Fruit fly (Drosophila melanogaster) whole organism, embryonic: ENCODE results near the gene CG34258.

Source experiments
- Aef1 ChIP-seq: fragments of 200-800 bp; sonication (Bioruptor generic); IDR thresholded peaks from 3 replicates; pipeline ENCODE4 v1.3.6; 2022; ENCODE audit warnings: missing biosample characterization, missing genetic modification characterization
- Bgb ChIP-seq: fragments of 200-800 bp; sonication (Bioruptor generic); IDR thresholded peaks from 2 replicates; pipeline ENCODE4 v1.3.6; 2022; ENCODE audit warnings: missing biosample characterization, missing genetic modification characterization; ENCODE audit not compliant: partially characterized antibody
- C15 ChIP-seq: fragments of 200-800 bp; sonication (Bioruptor generic); IDR thresholded peaks from 3 replicates; pipeline ENCODE4 v1.3.6; 2022; ENCODE audit warnings: missing biosample characterization, missing genetic modification characterization
- CG11247 ChIP-seq: fragments of 200-800 bp; sonication (Bioruptor generic); IDR thresholded peaks from 2 replicates; pipeline ENCODE4 v1.3.6; 2022; ENCODE audit warnings: missing biosample characterization, missing genetic modification characterization
- CG11560 ChIP-seq: fragments of 200-800 bp; sonication (Bioruptor generic); IDR thresholded peaks from 3 replicates; pipeline ENCODE4 v1.3.6; 2022; ENCODE audit warnings: missing biosample characterization, missing genetic modification characterization
- CG12155 ChIP-seq: fragments of 200-800 bp; sonication (Bioruptor generic); optimal IDR thresholded peaks from 3 replicates; lab custom pipeline; 2016; ENCODE audit warnings: missing biosample characterization, missing genetic modification characterization
- CG12219 ChIP-seq: fragments of 200-800 bp; sonication (Bioruptor generic); optimal IDR thresholded peaks from 3 replicates; lab custom pipeline; 2018; ENCODE audit warnings: missing biosample characterization, mild to moderate bottlenecking, missing genetic modification characterization
- CG15601 ChIP-seq: fragments of 200-800 bp; sonication (Bioruptor generic); optimal IDR thresholded peaks from 3 replicates; lab custom pipeline; 2019; ENCODE audit warnings: missing biosample characterization, mild to moderate bottlenecking, missing genetic modification characterization, moderate library complexity
- CG17186 ChIP-seq: fragments of 200-800 bp; sonication (Bioruptor generic); optimal IDR thresholded peaks from 3 replicates; lab custom pipeline; 2017; ENCODE audit warnings: missing biosample characterization, missing genetic modification reagents, missing genetic modification characterization
- CG17829 ChIP-seq: fragments of 200-800 bp; optimal IDR thresholded peaks from 2 replicates; lab custom pipeline; 2019; ENCODE audit warnings: missing biosample characterization, mild to moderate bottlenecking, missing genetic modification characterization, moderate library complexity
- CG1832 ChIP-seq: fragments of 200-800 bp; sonication (Bioruptor generic); optimal IDR thresholded peaks from 2 replicates; lab custom pipeline; 2017; ENCODE audit warnings: missing biosample characterization, mild to moderate bottlenecking, missing genetic modification characterization, inconsistent platforms
- CG18476 ChIP-seq: fragments of 200-800 bp; sonication (Bioruptor generic); optimal IDR thresholded peaks from 2 replicates; lab custom pipeline; 2016; ENCODE audit warnings: missing biosample characterization, mild to moderate bottlenecking, missing genetic modification characterization
- CG34376 ChIP-seq: fragments of 200-800 bp; sonication (Bioruptor generic); optimal IDR thresholded peaks from 2 replicates; lab custom pipeline; 2018; ENCODE audit warnings: missing biosample characterization, mild to moderate bottlenecking, missing genetic modification characterization
- CG4328 ChIP-seq: fragments of 200-800 bp; sonication (Bioruptor generic); optimal IDR thresholded peaks from 3 replicates; lab custom pipeline; 2017; ENCODE audit warnings: missing biosample characterization, missing genetic modification reagents, missing genetic modification characterization
- CG43689 ChIP-seq: fragments of 200-800 bp; sonication (Bioruptor generic); IDR thresholded peaks from 2 replicates; pipeline ENCODE4 v1.3.6; 2022; ENCODE audit warnings: missing biosample characterization, missing genetic modification characterization
- CG4707 ChIP-seq: fragments of 200-800 bp; sonication (Bioruptor generic); optimal IDR thresholded peaks from 2 replicates; lab custom pipeline; 2018; ENCODE audit warnings: missing biosample characterization, mild to moderate bottlenecking, missing genetic modification characterization, moderate library complexity
- CG6272 ChIP-seq: fragments of 200-800 bp; sonication (Bioruptor generic); IDR thresholded peaks from 2 replicates; pipeline ENCODE4 v1.3.6; 2022; ENCODE audit warnings: missing biosample characterization, missing genetic modification characterization
- CG7556 ChIP-seq: fragments of 200-800 bp; sonication (Bioruptor generic); optimal IDR thresholded peaks from 2 replicates; lab custom pipeline; 2017; ENCODE audit warnings: missing biosample characterization, mild to moderate bottlenecking, missing genetic modification characterization
- Dip2 ChIP-seq: fragments of 200-800 bp; sonication (Bioruptor generic); IDR thresholded peaks from 2 replicates; pipeline ENCODE4 v1.3.6; 2022; ENCODE audit warnings: missing biosample characterization, missing genetic modification characterization
- E2f2 ChIP-seq: fragments of 200-800 bp; sonication (Bioruptor generic); IDR thresholded peaks from 2 replicates; pipeline ENCODE4 v1.3.6; 2022; ENCODE audit warnings: missing biosample characterization, missing genetic modification characterization
- Ets97D ChIP-seq: fragments of 200-800 bp; sonication (Bioruptor generic); optimal IDR thresholded peaks from 3 replicates; lab custom pipeline; 2016; ENCODE audit warnings: missing biosample characterization, missing genetic modification characterization
- Fer2 ChIP-seq: fragments of 200-800 bp; sonication (Bioruptor generic); optimal IDR thresholded peaks from 2 replicates; lab custom pipeline; 2018; ENCODE audit warnings: missing biosample characterization, mild to moderate bottlenecking, missing genetic modification characterization, moderate library complexity
- Gsc ChIP-seq: fragments of 200-800 bp; sonication (Bioruptor generic); IDR thresholded peaks from 2 replicates; pipeline ENCODE4 v1.3.6; 2022; ENCODE audit warnings: missing biosample characterization, missing genetic modification characterization
- HLH54F ChIP-seq: fragments of 200-800 bp; sonication (Bioruptor generic); optimal IDR thresholded peaks from 3 replicates; lab custom pipeline; 2016; ENCODE audit warnings: missing biosample characterization, missing genetic modification characterization
- Hmx ChIP-seq: fragments of 200-800 bp; sonication (Bioruptor generic); optimal IDR thresholded peaks from 2 replicates; lab custom pipeline; 2016; ENCODE audit warnings: missing biosample characterization, missing genetic modification characterization
- Pdp1 ChIP-seq, 2 experiments: fragments of 200-800 bp; sonication (Bioruptor generic); optimal IDR thresholded peaks; 3 replicates each; lab custom pipeline; 2016; ENCODE audit warnings: missing biosample characterization in 2 of 2, missing genetic modification characterization in 2 of 2, mild to moderate bottlenecking in 1 of 2, moderate library complexity in 1 of 2
- Poxn ChIP-seq: fragments of 200-800 bp; sonication (Bioruptor generic); IDR thresholded peaks from 2 replicates; pipeline ENCODE4 v1.3.6; 2022; ENCODE audit warnings: missing biosample characterization, missing genetic modification characterization
- Scr ChIP-seq: fragments of 200-800 bp; sonication (Bioruptor generic); IDR thresholded peaks from 2 replicates; pipeline ENCODE4 v1.3.6; 2022; ENCODE audit warnings: missing biosample characterization, missing genetic modification characterization; ENCODE audit not compliant: partially characterized antibody
- az2 ChIP-seq: fragments of 200-800 bp; sonication (Bioruptor generic); optimal IDR thresholded peaks from 3 replicates; lab custom pipeline; 2016; ENCODE audit warnings: missing biosample characterization, missing genetic modification characterization
- bab2 ChIP-seq: fragments of 200-800 bp; sonication (Bioruptor generic); optimal IDR thresholded peaks from 2 replicates; lab custom pipeline; 2016; ENCODE audit warnings: missing biosample characterization, missing genetic modification characterization
- btn ChIP-seq: fragments of 200-800 bp; sonication (Bioruptor generic); optimal IDR thresholded peaks from 2 replicates; lab custom pipeline; 2016; ENCODE audit warnings: missing biosample characterization, missing genetic modification characterization
- cas ChIP-seq: fragments of 200-800 bp; sonication (Bioruptor generic); IDR thresholded peaks from 2 replicates; pipeline ENCODE4 v1.3.6; 2022; ENCODE audit warnings: missing biosample characterization, missing genetic modification characterization
- crol ChIP-seq: fragments of 200-800 bp; sonication (Bioruptor generic); IDR thresholded peaks from 2 replicates; pipeline ENCODE4 v1.3.6; 2022; ENCODE audit warnings: missing biosample characterization, missing genetic modification characterization
- cwo ChIP-seq: fragments of 200-800 bp; sonication (Bioruptor generic); optimal IDR thresholded peaks from 3 replicates; lab custom pipeline; 2017; ENCODE audit warnings: missing biosample characterization, missing genetic modification characterization, mild to moderate bottlenecking, moderate library complexity, missing genetic modification reagents
- danr ChIP-seq: fragments of 200-800 bp; sonication (Bioruptor generic); IDR thresholded peaks from 2 replicates; pipeline ENCODE4 v1.3.6; 2022; ENCODE audit warnings: missing biosample characterization, missing genetic modification characterization
- ewg ChIP-seq: fragments of 200-800 bp; sonication (Bioruptor generic); optimal IDR thresholded peaks from 3 replicates; lab custom pipeline; 2017; ENCODE audit warnings: mild to moderate bottlenecking, missing biosample characterization, missing genetic modification reagents, missing genetic modification characterization
- exex ChIP-seq: fragments of 200-800 bp; sonication (Bioruptor generic); optimal IDR thresholded peaks from 4 replicates; lab custom pipeline; 2018; ENCODE audit warnings: missing biosample characterization, mild to moderate bottlenecking, missing genetic modification characterization, moderate library complexity
- fd96Cb ChIP-seq: fragments of 200-800 bp; sonication (Bioruptor generic); optimal IDR thresholded peaks from 2 replicates; lab custom pipeline; 2018; ENCODE audit warnings: missing biosample characterization, mild to moderate bottlenecking, missing genetic modification characterization, moderate library complexity
- fu2 ChIP-seq: fragments of 200-800 bp; sonication (Bioruptor generic); optimal IDR thresholded peaks from 2 replicates; lab custom pipeline; 2016; ENCODE audit warnings: missing biosample characterization, missing genetic modification characterization
- kay ChIP-seq: fragments of 200-800 bp; sonication (Bioruptor generic); optimal IDR thresholded peaks from 2 replicates; lab custom pipeline; 2016; ENCODE audit warnings: missing biosample characterization, missing genetic modification characterization
- lbe ChIP-seq: fragments of 200-800 bp; sonication (Bioruptor generic); optimal IDR thresholded peaks from 2 replicates; lab custom pipeline; 2016; ENCODE audit warnings: missing biosample characterization, mild to moderate bottlenecking, missing genetic modification characterization
- nerfin-2 ChIP-seq: fragments of 200-800 bp; sonication (Bioruptor generic); IDR thresholded peaks from 2 replicates; pipeline ENCODE4 v1.3.6; 2022; ENCODE audit warnings: missing biosample characterization, missing genetic modification characterization; ENCODE audit not compliant: partially characterized antibody
- nom ChIP-seq: fragments of 200-800 bp; sonication (Bioruptor generic); optimal IDR thresholded peaks from 2 replicates; lab custom pipeline; 2017; ENCODE audit warnings: missing biosample characterization, missing genetic modification characterization, mild to moderate bottlenecking, moderate library complexity, missing genetic modification reagents
- otp ChIP-seq: fragments of 200-800 bp; sonication (Bioruptor generic); IDR thresholded peaks from 3 replicates; pipeline ENCODE4, ENCODE4 v1.3.6; 2022; ENCODE audit warnings: missing biosample characterization, missing genetic modification characterization
- pfk ChIP-seq: fragments of 200-800 bp; sonication (Bioruptor generic); optimal IDR thresholded peaks from 2 replicates; lab custom pipeline; 2018; ENCODE audit warnings: missing biosample characterization, mild to moderate bottlenecking, missing genetic modification characterization, moderate library complexity
- salm ChIP-seq: fragments of 200-800 bp; sonication (Bioruptor generic); optimal IDR thresholded peaks from 2 replicates; lab custom pipeline; 2018; ENCODE audit warnings: missing biosample characterization, mild to moderate bottlenecking, missing genetic modification characterization
- sc ChIP-seq, 3 experiments: fragments of >200 bp in 2 of 3; fragments of 200-800 bp in 1 of 3; sonication (Bioruptor generic) in 1 of 3; optimal IDR thresholded peaks; 2 replicates in 2 of 3; 3 replicates in 1 of 3; lab custom pipeline; 2017; ENCODE audit warnings: mild to moderate bottlenecking in 1 of 3, missing biosample characterization in 1 of 3, missing genetic modification characterization in 1 of 3, missing genetic modification reagents in 1 of 3
- sens-2 ChIP-seq: fragments of 200-800 bp; sonication (Bioruptor generic); IDR thresholded peaks from 2 replicates; pipeline ENCODE4 v1.3.6; 2022; ENCODE audit warnings: missing biosample characterization, missing genetic modification characterization
- sisA ChIP-seq: fragments of 200-800 bp; sonication (Bioruptor generic); IDR thresholded peaks from 2 replicates; pipeline ENCODE4 v1.3.6; 2022; ENCODE audit warnings: missing biosample characterization, missing genetic modification characterization
- sob ChIP-seq: fragments of 200-800 bp; sonication (Bioruptor generic); IDR thresholded peaks from 2 replicates; pipeline ENCODE4 v1.3.6; 2022; ENCODE audit warnings: missing biosample characterization, missing genetic modification characterization
- tll ChIP-seq, 2 experiments: fragments of 200-800 bp in 1 of 2; fragments of >200 bp in 1 of 2; sonication (Bioruptor generic) in 1 of 2; optimal IDR thresholded peaks; 2 replicates each; lab custom pipeline; 2017 to 2019; ENCODE audit warnings: missing biosample characterization in 2 of 2, missing genetic modification characterization in 2 of 2, mild to moderate bottlenecking in 1 of 2, moderate library complexity in 1 of 2

Gene CG34258

DNA sequence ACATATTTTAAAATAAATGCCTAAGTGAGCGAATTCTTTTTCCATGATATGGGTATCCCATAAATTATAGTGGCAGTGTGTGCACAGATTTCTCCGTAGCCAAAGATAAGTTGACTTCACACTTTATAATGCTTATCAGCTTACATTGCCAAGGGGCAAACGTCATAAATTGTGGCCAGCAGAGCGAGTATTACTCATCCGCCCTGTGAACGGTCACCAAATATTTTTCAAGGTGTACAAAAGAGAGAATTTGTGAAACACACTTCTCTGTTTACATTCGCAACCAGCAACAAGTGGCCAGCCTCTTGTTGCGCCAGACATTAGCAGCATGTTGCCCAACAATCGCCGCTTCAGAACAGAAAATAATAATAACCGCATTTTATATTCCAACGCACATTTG is 18.9 kb downstream of the CG34258 start (continued):
- TF ChIP-seq sc (optimal IDR thresholded peaks at IDR 0.05; lab: Kevin White, UChicago) (no peak), sc (GFP tag; optimal IDR thresholded peaks at IDR 0.05; lab: Kevin White, UChicago) (peak; percentile 4), tll (GFP tag; optimal IDR thresholded peaks at IDR 0.05; lab: Kevin White, UChicago) (no peak), Ets97D (GFP tag; lab: Kevin White, UChicago) (no peak), CG11560 (no peak), CG6272 (GFP tag; lab: Robert Waterston, UW) (no peak), Hmx (no peak), fu2 (GFP tag; lab: Kevin White, UChicago) (no peak), Dip2 (GFP tag; lab: Robert Waterston, UW) (no peak), kay (GFP tag; lab: Kevin White, UChicago) (peak; percentile 80), btn (no peak), CG1832 (no peak), CG34376 (GFP tag; lab: Kevin White, UChicago) (peak; percentile 86), sob (GFP tag; lab: Robert Waterston, UW) (peak; percentile 58; the same call in 1 of the 2 replicates), Aef1 (GFP tag; lab: Robert Waterston, UW) (no peak), otp (GFP tag; lab: Robert Waterston, UW) (peak; percentile 61; the same call in 1 of the 3 replicates), sisA (GFP tag; lab: Robert Waterston, UW) (no peak), CG12155 (GFP tag; lab: Kevin White, UChicago) (peak; percentile 4), Fer2 (no peak), Gsc (GFP tag; lab: Robert Waterston, UW) (no peak), CG7556 (GFP tag; lab: Kevin White, UChicago) (peak; percentile 22), E2f2 (GFP tag; lab: Robert Waterston, UW) (no peak), sens-2 (peak; percentile 77), Pdp1 (GFP tag; optimal IDR thresholded peaks at IDR 0.05; lab: Kevin White, UChicago) (peak in 1 of 2 experiments; percentile 26), CG43689 (no peak), CG17829 (tag; lab: Kevin White, UChicago) (no peak), nerfin-2 (GFP tag; lab: Robert Waterston, UW) (no peak), crol (no peak), ewg (GFP tag; lab: Kevin White, UChicago) (no peak), danr (GFP tag; lab: Robert Waterston, UW) (no peak), Bgb (GFP tag; lab: Robert Waterston, UW) (no peak), HLH54F (GFP tag; lab: Kevin White, UChicago) (no peak), nom (GFP tag; lab: Kevin White, UChicago) (no peak), CG4707 (GFP tag; lab: Kevin White, UChicago) (peak; percentile 48), az2 (GFP tag; lab: Kevin White, UChicago) (no peak), CG18476 (GFP tag; lab: Kevin White, UChicago) (no peak), fd96Cb (no peak), CG15601 (tag; lab: Kevin White, UChicago) (no peak), C15 (GFP tag; lab: Robert Waterston, UW) (no peak), Scr (GFP tag; lab: Robert Waterston, UW) (no peak), CG11247 (GFP tag; lab: Robert Waterston, UW) (no peak), CG4328 (GFP tag; lab: Kevin White, UChicago) (no peak), bab2 (GFP tag; lab: Kevin White, UChicago) (no peak), cas (no peak), CG12219 (GFP tag; lab: Kevin White, UChicago) (peak; percentile 51), Poxn (GFP tag; lab: Robert Waterston, UW) (no peak), salm (peak; percentile 34), cwo (GFP tag; lab: Kevin White, UChicago) (peak; percentile 12), pfk (no peak), lbe (no peak), exex (tag; lab: Kevin White, UChicago) (peak; percentile 49), CG17186 (GFP tag; lab: Kevin White, UChicago) (no peak)
